Worm (Caenorhabditis elegans): ENCODE measurements around the gene srsx-35.

Gene srsx-35

ce11 chrV:20680189-20680588 is 1.0 kb upstream of the srsx-35 start:
- no peak for TF ChIP-seq ceh-16 (tag; optimal IDR thresholded peaks at IDR 0.05)
- TF ChIP-seq mbf-1 (tag; optimal IDR thresholded peaks at IDR 0.05): no peak
- no peak for TF ChIP-seq crh-2 (tag; optimal IDR thresholded peaks at IDR 0.05)
- TF ChIP-seq elt-3 (tag; optimal IDR thresholded peaks at IDR 0.05): no peak
- no peak for TF ChIP-seq sma-9 (GFP tag; optimal IDR thresholded peaks at IDR 0.05)
- no peak for TF ChIP-seq sma-9 (tag; optimal IDR thresholded peaks at IDR 0.05)
- TF ChIP-seq zag-1 (tag; optimal IDR thresholded peaks at IDR 0.05): no peak
- no peak for TF ChIP-seq sem-4 (tag; optimal IDR thresholded peaks at IDR 0.05)
- TF ChIP-seq nhr-129 (tag; optimal IDR thresholded peaks at IDR 0.05): no peak
- TF ChIP-seq ztf-4 (tag; optimal IDR thresholded peaks at IDR 0.05): no peak
- TF ChIP-seq unc-62 (GFP tag; optimal IDR thresholded peaks at IDR 0.05): no peak
- no peak for TF ChIP-seq nhr-25 (tag; optimal IDR thresholded peaks at IDR 0.05)
- TF ChIP-seq alr-1 (tag; optimal IDR thresholded peaks at IDR 0.05): no peak
- no peak for TF ChIP-seq nhr-23 (tag; optimal IDR thresholded peaks at IDR 0.05)
- TF ChIP-seq ZK546.5 (tag; optimal IDR thresholded peaks at IDR 0.05): no peak

- no peak for TF ChIP-seq nhr-23 (tag; optimal IDR thresholded peaks at IDR 0.05)
- TF ChIP-seq snpc-4 (tag; optimal IDR thresholded peaks at IDR 0.05): peak; percentile 75
- TF ChIP-seq zag-1 (tag; optimal IDR thresholded peaks at IDR 0.05): no peak
- TF ChIP-seq elt-1 (tag; optimal IDR thresholded peaks at IDR 0.05): no peak
- TF ChIP-seq lin-39 (tag; optimal IDR thresholded peaks at IDR 0.05): no peak
These were observed 604 bp downstream of the srsx-35 start for ce11 chrV:20681824-20682223.

ce11 chrV:20682309-20682708 is 1.1 kb downstream of the srsx-35 start:
- TF ChIP-seq mbf-1 (tag; optimal IDR thresholded peaks at IDR 0.05): no peak
- TF ChIP-seq alr-1 (tag; optimal IDR thresholded peaks at IDR 0.05): no peak
- TF ChIP-seq crh-2 (tag; optimal IDR thresholded peaks at IDR 0.05): no peak
- no peak for TF ChIP-seq nhr-12 (tag; optimal IDR thresholded peaks at IDR 0.05)
- TF ChIP-seq nhr-25 (tag; optimal IDR thresholded peaks at IDR 0.05): no peak
- no peak for TF ChIP-seq aly-2 (tag; optimal IDR thresholded peaks at IDR 0.05)
- TF ChIP-seq nhr-77 (tag; optimal IDR thresholded peaks at IDR 0.05): no peak
- TF ChIP-seq unc-39 (tag; optimal IDR thresholded peaks at IDR 0.05): no peak
- no peak for TF ChIP-seq nhr-21 (tag; optimal IDR thresholded peaks at IDR 0.05)
- no peak for TF ChIP-seq dmd-4 (tag; optimal IDR thresholded peaks at IDR 0.05)
- no peak for TF ChIP-seq blmp-1 (tag; optimal IDR thresholded peaks at IDR 0.05; ENCODE audit: insufficient read depth)
- TF ChIP-seq sma-9 (GFP tag; optimal IDR thresholded peaks at IDR 0.05): no peak
- TF ChIP-seq sma-9 (tag; optimal IDR thresholded peaks at IDR 0.05): no peak

- TF ChIP-seq nhr-129 (tag; optimal IDR thresholded peaks at IDR 0.05) (no peak), C34F6.9 (tag; optimal IDR thresholded peaks at IDR 0.05) (no peak), ZK546.5 (tag; optimal IDR thresholded peaks at IDR 0.05) (no peak), nhr-10 (tag; optimal IDR thresholded peaks at IDR 0.05) (no peak), nhr-25 (tag; optimal IDR thresholded peaks at IDR 0.05) (no peak), ceh-82 (tag; optimal IDR thresholded peaks at IDR 0.05) (no peak), unc-62 (GFP tag; optimal IDR thresholded peaks at IDR 0.05) (no peak), lsy-2 (tag; optimal IDR thresholded peaks at IDR 0.05) (no peak), snpc-4 (tag; optimal IDR thresholded peaks at IDR 0.05) (no peak), ztf-1 (GFP tag; conservative IDR thresholded peaks at IDR 0.05) (no peak), ztf-11 (tag; optimal IDR thresholded peaks at IDR 0.05) (no peak), elt-3 (tag; optimal IDR thresholded peaks at IDR 0.05) (no peak), elt-1 (tag; optimal IDR thresholded peaks at IDR 0.05) (no peak)
These were observed 4.2 kb downstream of the srsx-35 start, which contains the start of gene klf-2 for ce11 chrV:20685383-20685782. klf-2 (plus strand) TSS chrV:20685683.

ce11 chrV:20689481-20690039 is 8.3 kb downstream of the srsx-35 start, which contains the start of gene F53F8.3:
F53F8.3 (minus strand) TSS chrV:20689531.
- TF ChIP-seq R02D3.7 (tag; optimal IDR thresholded peaks at IDR 0.05) (no peak), fos-1 (tag; optimal IDR thresholded peaks at IDR 0.05) (no peak), nhr-23 (tag; optimal IDR thresholded peaks at IDR 0.05) (no peak), gmeb-1 (tag; optimal IDR thresholded peaks at IDR 0.05) (no peak), unc-39 (tag; optimal IDR thresholded peaks at IDR 0.05) (no peak), Y55F3AM.14 (GFP tag; optimal IDR thresholded peaks at IDR 0.05) (no peak), crh-2 (tag; optimal IDR thresholded peaks at IDR 0.05) (no peak), mab-5 (tag; optimal IDR thresholded peaks at IDR 0.05) (no peak), unc-62 (GFP tag; optimal IDR thresholded peaks at IDR 0.05) (no peak)

Data from whole organism, L2 larva.